Worm (Caenorhabditis elegans): ENCODE measurements around the gene grl-24.

ce11 chrIV:17474047-17474446, 1.6 kb downstream of the grl-24 start:
- no peak for TF ChIP-seq dve-1 (tag; optimal IDR thresholded peaks at IDR 0.05)
- TF ChIP-seq ref-2 (tag; optimal IDR thresholded peaks at IDR 0.05), result no peak
- TF ChIP-seq hlh-8 (tag; optimal IDR thresholded peaks at IDR 0.05), result no peak
- TF ChIP-seq pha-4 (tag; optimal IDR thresholded peaks at IDR 0.05), result no peak
